Worm (Caenorhabditis elegans): ENCODE results near the gene dnc-4.

ce11 chrIV:8030099-8030498 is 10.5 kb upstream of the dnc-4 start:
- TF ChIP-seq ama-1 (optimal IDR thresholded peaks at IDR 0.05): no peak
- TF ChIP-seq hmg-4 (GFP tag; optimal IDR thresholded peaks at IDR 0.05): no peak
- TF ChIP-seq flt-1 (GFP tag; IDR thresholded peaks at IDR 0.05): no peak
- TF ChIP-seq ets-7 (tag; optimal IDR thresholded peaks at IDR 0.05): no peak
- no peak for TF ChIP-seq B0310.2 (tag; optimal IDR thresholded peaks at IDR 0.05)

Data from whole organism, early embryonic.